Worm (Caenorhabditis elegans) whole organism, L4 larva: ENCODE measurements around the gene ttyh-1.

Experiments used
- ceh-62 ChIP-seq: sonication (generic microtip); optimal IDR thresholded peaks from 2 replicates; lab custom pipeline; 2017; ENCODE audit warnings: missing biosample characterization, missing genetic modification characterization
- daf-19 ChIP-seq: fragments of 200-800 bp; sonication (Bioruptor generic); conservative IDR thresholded peaks from 2 replicates; pipeline ENCODE4 v1.3.6; 2022; ENCODE audit warnings: missing genetic modification characterization, missing compliant biosample characterization
- dve-1 ChIP-seq: sonication (generic microtip); optimal IDR thresholded peaks from 2 replicates; lab custom pipeline; 2017; ENCODE audit warnings: antibody characterized with exemption, mild to moderate bottlenecking, missing genetic modification characterization, missing compliant biosample characterization; ENCODE audit not compliant: insufficient read depth
- hlh-30 ChIP-seq: sonication (generic microtip); optimal IDR thresholded peaks from 2 replicates; lab custom pipeline; 2017; ENCODE audit warnings: antibody characterized with exemption, mild to moderate bottlenecking, missing genetic modification characterization, missing compliant biosample characterization; ENCODE audit not compliant: insufficient read depth
- lsy-2 ChIP-seq, 2 experiments: fragments of 150-350 bp in 1 of 2; sonication (generic microtip) in 1 of 2; optimal IDR thresholded peaks; 2 replicates each; lab custom pipeline; 2014 to 2017; ENCODE audit warnings: missing biosample characterization in 2 of 2, missing genetic modification characterization in 2 of 2
- nhr-10 ChIP-seq: fragments of 150-350 bp; optimal IDR thresholded peaks from 2 replicates; lab custom pipeline; 2014; ENCODE audit warnings: missing biosample characterization, missing genetic modification characterization
- nhr-6 ChIP-seq: fragments of 150-350 bp; optimal IDR thresholded peaks from 2 replicates; lab custom pipeline; 2014; ENCODE audit warnings: missing biosample characterization, missing genetic modification characterization
- nhr-77 ChIP-seq: fragments of 150-350 bp; optimal IDR thresholded peaks from 2 replicates; lab custom pipeline; 2014; ENCODE audit warnings: missing biosample characterization, missing genetic modification characterization
- unc-62 ChIP-seq, 3 experiments: fragments of 150-350 bp in 1 of 3; sonication (generic microtip); optimal IDR thresholded peaks in 2 of 3; peaks in 1 of 3; 1 replicate in 1 of 3; 2 replicates in 2 of 3; lab custom pipeline; 2014 to 2017; ENCODE audit warnings: missing biosample characterization in 3 of 3, missing genetic modification characterization in 3 of 3, missing genetic modification reagents in 3 of 3, missing genotype in 1 of 3
- zfp-2 ChIP-seq: sonication (generic microtip); optimal IDR thresholded peaks from 2 replicates; lab custom pipeline; 2016; ENCODE audit warnings: mild to moderate bottlenecking, missing genetic modification characterization, missing compliant biosample characterization
- zip-2 ChIP-seq: fragments of 150-350 bp; optimal IDR thresholded peaks from 2 replicates; lab custom pipeline; 2014; ENCODE audit warnings: missing biosample characterization, missing genetic modification characterization

DNA sequence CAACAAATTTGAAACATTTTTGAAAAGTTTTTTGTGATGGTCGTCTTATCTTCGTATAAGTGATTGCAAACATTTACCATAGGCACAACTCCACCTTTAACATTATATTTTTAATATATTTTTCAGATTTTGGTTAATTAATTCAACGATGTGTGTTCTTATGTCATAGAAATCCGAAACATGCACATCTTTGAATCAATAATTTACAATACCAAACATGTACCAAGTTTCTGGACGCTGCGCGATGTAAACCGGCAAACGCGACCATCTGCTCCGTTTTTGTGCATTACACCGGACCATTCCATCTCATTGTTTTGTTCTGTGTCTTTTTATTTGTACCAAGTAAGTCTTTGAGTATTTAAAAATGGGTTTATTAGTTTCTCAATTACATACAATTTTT, 11.0 kb upstream of the ttyh-1 start, which contains the start of gene pgp-4:
- TF ChIP-seq daf-19 (GFP tag; lab: Robert Waterston, UW) (no peak), dve-1 (tag; lab: Kevin White, UChicago) (no peak), nhr-10 (no peak), zip-2 (tag; lab: Kevin White, UChicago) (no peak), nhr-77 (tag; lab: Kevin White, UChicago) (no peak), zfp-2 (no peak), lsy-2 (tag; optimal IDR thresholded peaks at IDR 0.05; lab: Kevin White, UChicago) (no peak), ceh-62 (no peak), hlh-30 (tag; lab: Kevin White, UChicago) (no peak), nhr-6 (no peak), unc-62 (GFP tag; optimal IDR thresholded peaks at IDR 0.05 in 1 of 2; lab: Kevin White, UChicago) (no peak), unc-62 (tag; optimal IDR thresholded peaks at IDR 0.05; lab: Kevin White, UChicago) (no peak)
